Worm (Caenorhabditis elegans): Measurements from ENCODE around the gene srm-5.

DNA sequence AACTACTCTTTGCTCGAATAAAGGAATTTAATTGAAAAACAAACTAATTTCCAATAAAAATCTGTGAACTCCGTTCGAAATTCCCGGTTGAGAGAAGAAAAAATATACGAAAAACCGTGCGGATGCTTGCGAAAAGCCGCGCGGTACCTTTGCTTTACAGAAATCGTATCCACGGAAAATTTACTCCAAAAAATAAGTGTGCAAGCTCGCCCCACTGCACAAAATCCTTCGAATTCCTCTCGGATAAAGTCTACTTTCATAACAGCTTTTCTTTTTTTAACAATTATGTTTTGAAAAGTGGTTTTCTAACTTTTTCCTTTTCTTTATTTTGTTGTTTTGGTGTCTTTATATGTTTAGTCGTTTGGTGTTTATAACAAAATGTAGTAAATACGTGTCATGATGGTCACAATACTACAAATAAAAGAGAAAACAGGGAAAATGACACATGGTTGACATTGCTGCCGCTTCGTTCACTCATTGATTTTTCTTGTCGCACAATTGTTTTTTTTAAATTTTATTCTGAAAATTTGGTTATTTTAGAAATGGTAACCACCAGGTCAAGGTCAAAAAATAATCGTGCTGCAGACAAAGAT lies 12.3 kb downstream of the srm-5 start, which contains the start of gene cept-2:
- TF ChIP-seq snpc-4 (tag; optimal IDR thresholded peaks at IDR 0.05), result no peak
- TF ChIP-seq mep-1 (tag; optimal IDR thresholded peaks at IDR 0.05), result peak; percentile 97
- TF ChIP-seq unc-39 (tag; optimal IDR thresholded peaks at IDR 0.05), result no peak

Measured in whole organism, mixed stage, embryonic.